Worm (Caenorhabditis elegans): ENCODE results near the gene srw-63.

The srw-63 gene

DNA sequence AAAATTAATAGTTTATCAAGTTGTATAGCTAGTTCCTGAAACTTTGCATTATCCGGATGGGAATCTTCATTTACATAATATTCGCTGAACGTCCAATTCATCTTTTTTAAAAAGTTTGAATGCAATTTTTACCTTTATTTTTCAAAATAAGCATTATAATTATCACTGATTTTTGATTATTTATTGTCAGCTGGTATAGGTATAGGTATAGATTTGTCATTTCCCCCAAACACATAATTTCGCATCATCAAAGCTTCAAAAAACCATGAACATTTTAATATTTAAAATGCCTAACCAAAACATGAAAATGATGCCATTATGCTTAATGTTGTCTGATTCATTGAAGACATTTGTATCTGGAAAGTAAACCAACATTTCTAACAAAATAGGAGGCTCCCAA, at the start of gene srw-63:
Gene srw-63 (minus strand): TSS at position 101 of the 400 bp plus-strand sequence.
- TF ChIP-seq zag-1 (tag; optimal IDR thresholded peaks at IDR 0.05) (no peak), blmp-1 (tag; optimal IDR thresholded peaks at IDR 0.05) (no peak), ceh-63 (GFP tag; optimal IDR thresholded peaks at IDR 0.05) (no peak), nhr-19 (GFP tag; conservative IDR thresholded peaks at IDR 0.05) (no peak), nhr-237 (tag; optimal IDR thresholded peaks at IDR 0.05) (no peak), nhr-20 (tag; optimal IDR thresholded peaks at IDR 0.05) (no peak), efl-3 (GFP tag; optimal IDR thresholded peaks at IDR 0.05) (no peak), zip-4 (GFP tag; optimal IDR thresholded peaks at IDR 0.05) (no peak), unc-98 (GFP tag; IDR thresholded peaks at IDR 0.05) (no peak), swsn-7 (tag; optimal IDR thresholded peaks at IDR 0.05) (no peak), egl-13 (tag; optimal IDR thresholded peaks at IDR 0.05) (no peak), alr-1 (tag; optimal IDR thresholded peaks at IDR 0.05; ENCODE audit: borderline replicate concordance) (no peak), ztf-4 (tag; optimal IDR thresholded peaks at IDR 0.05) (no peak), sox-4 (tag; optimal IDR thresholded peaks at IDR 0.05) (no peak), elt-3 (tag; optimal IDR thresholded peaks at IDR 0.05) (no peak)

DNA sequence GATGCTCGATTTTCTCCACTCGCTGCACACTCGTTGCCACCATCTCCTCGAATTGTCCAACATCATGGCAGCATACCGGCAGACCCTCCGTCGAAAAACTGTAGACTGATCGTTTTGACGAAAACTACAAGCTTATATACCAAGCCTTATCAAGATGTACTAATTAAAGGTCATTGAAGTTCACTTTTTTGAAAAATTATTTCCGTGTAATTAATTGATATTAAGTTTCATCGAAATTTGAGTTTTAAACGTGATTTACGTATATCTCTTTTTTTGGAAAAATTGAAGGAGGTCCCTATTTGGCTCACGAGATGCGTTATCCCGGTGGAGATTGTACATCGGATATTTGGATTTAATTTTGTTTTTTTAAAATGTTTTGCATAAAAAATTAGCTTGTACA, 44.9 kb upstream of the srw-63 start, which contains the start of gene Y37A1B.4:
Gene Y37A1B.4 (minus strand): TSS at position 101 of the 400 bp plus-strand sequence.
- no peak for TF ChIP-seq hlh-17 (GFP tag; optimal IDR thresholded peaks at IDR 0.05; ENCODE audit: borderline replicate concordance)
- TF ChIP-seq nhr-76 (tag; optimal IDR thresholded peaks at IDR 0.05), result no peak
- TF ChIP-seq mdl-1 (tag; optimal IDR thresholded peaks at IDR 0.05), result no peak
- TF ChIP-seq aly-2 (tag; optimal IDR thresholded peaks at IDR 0.05), result no peak
- TF ChIP-seq hpl-2 (GFP tag; optimal IDR thresholded peaks at IDR 0.05), result no peak
- no peak for TF ChIP-seq fkh-8 (tag; optimal IDR thresholded peaks at IDR 0.05)
- TF ChIP-seq rnt-1 (tag; optimal IDR thresholded peaks at IDR 0.05), result no peak
- TF ChIP-seq nhr-47 (tag; optimal IDR thresholded peaks at IDR 0.05), result no peak
- no peak for TF ChIP-seq mep-1 (tag; optimal IDR thresholded peaks at IDR 0.05)
- no peak for TF ChIP-seq irx-1 (tag; optimal IDR thresholded peaks at IDR 0.05)

DNA sequence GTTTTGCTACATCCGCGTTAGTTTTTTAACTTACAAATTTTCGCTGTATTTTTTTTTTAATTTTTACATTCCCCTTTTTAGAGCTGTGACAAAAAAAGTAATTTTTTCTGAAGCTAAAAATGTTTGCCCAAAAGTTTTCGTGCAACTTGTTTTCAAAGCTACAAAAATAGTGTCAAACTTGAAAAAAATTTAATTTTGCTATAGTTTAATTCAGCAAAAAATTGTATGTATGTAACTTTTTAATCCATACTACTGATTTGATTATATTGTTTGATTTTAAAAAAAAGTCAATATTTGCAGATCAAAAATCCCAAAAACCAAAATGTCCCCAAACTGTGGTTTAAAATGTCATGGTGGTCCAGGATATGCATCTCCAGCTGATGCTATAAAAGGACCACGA, 35.2 kb upstream of the srw-63 start, which contains the start of gene semo-1:
Gene semo-1 (plus strand): TSS at position 301 of the 400 bp plus-strand sequence.
- TF ChIP-seq nhr-77 (tag; optimal IDR thresholded peaks at IDR 0.05) (no peak), lir-3 (tag; optimal IDR thresholded peaks at IDR 0.05; ENCODE audit: poor library complexity) (no peak)

DNA sequence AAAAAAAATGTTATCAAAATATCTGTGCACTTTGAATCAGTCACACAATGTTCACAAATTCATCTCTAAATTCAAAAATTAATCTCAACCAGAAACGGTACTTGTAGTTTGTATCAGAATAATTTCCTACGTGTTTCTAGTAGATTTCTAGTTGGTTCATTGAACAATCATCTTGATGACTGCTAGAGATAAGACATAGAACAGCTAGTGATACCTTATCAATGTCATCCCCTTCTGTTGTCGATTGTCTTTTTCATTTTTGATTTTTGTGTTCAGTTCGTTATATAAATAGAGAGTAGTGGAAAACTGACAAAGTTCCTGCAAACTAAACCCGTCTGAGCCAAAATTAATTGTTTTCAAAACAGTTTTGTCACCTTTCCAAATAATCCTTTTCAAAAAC, 34.7 kb upstream of the srw-63 start:
- TF ChIP-seq pqm-1 (tag; optimal IDR thresholded peaks at IDR 0.05) (peak; percentile 55), C04F5.9 (tag; optimal IDR thresholded peaks at IDR 0.05) (no peak), nhr-90 (tag; optimal IDR thresholded peaks at IDR 0.05; ENCODE audit: poor library complexity) (no peak), xbp-1 (tag; optimal IDR thresholded peaks at IDR 0.05) (no peak), unc-30 (tag; optimal IDR thresholded peaks at IDR 0.05) (no peak), elt-2 (tag; optimal IDR thresholded peaks at IDR 0.05) (peak; percentile 55), skn-1 (tag; optimal IDR thresholded peaks at IDR 0.05) (no peak), blmp-1 (tag; optimal IDR thresholded peaks at IDR 0.05) (peak; percentile 18), nhr-20 (tag; optimal IDR thresholded peaks at IDR 0.05) (peak; percentile 58), snu-23 (GFP tag; optimal IDR thresholded peaks at IDR 0.05) (peak; percentile 23), nhr-19 (GFP tag; conservative IDR thresholded peaks at IDR 0.05) (0 out of 2 replicates have a peak, but pooled peaks have one; percentile 6), swsn-7 (tag; optimal IDR thresholded peaks at IDR 0.05) (no peak), elt-3 (tag; optimal IDR thresholded peaks at IDR 0.05) (peak in 5 of 6 experiments; percentile 21 to 84 (median 52)), ztf-11 (tag; optimal IDR thresholded peaks at IDR 0.05) (no peak)

Measured in whole organism, L1 larva.